Worm (Caenorhabditis elegans): ENCODE results near the gene pals-17.
A peak's percentile ranks its signal among the peaks of the same experiment; 100 is the strongest.

pals-17 gene

ce11 chrIII:1424305-1424704 lies 32.7 kb upstream of the pals-17 start:
- TF ChIP-seq ets-7 (tag; optimal IDR thresholded peaks at IDR 0.05) (peak; percentile 31), flt-1 (GFP tag; IDR thresholded peaks at IDR 0.05) (peak; percentile 68), sea-1 (GFP tag; conservative IDR thresholded peaks at IDR 0.05) (peak; percentile 70), ceh-13 (GFP tag; optimal IDR thresholded peaks at IDR 0.05) (peak; percentile 30), aly-1 (tag; optimal IDR thresholded peaks at IDR 0.05) (peak; percentile 65), tbx-37 (GFP tag; conservative IDR thresholded peaks at IDR 0.05) (peak; percentile 68), pes-1 (GFP tag; IDR thresholded peaks at IDR 0.05) (peak; percentile 74), tbx-11 (GFP tag; IDR thresholded peaks at IDR 0.05) (peak; percentile 71), tra-4 (tag; optimal IDR thresholded peaks at IDR 0.05) (no peak), ceh-36 (tag; optimal IDR thresholded peaks at IDR 0.05) (peak; percentile 51), hnd-1 (tag; optimal IDR thresholded peaks at IDR 0.05) (peak; percentile 42), ama-1 (optimal IDR thresholded peaks at IDR 0.05) (no peak), hmbx-1 (tag; optimal IDR thresholded peaks at IDR 0.05) (no peak), hmg-4 (GFP tag; optimal IDR thresholded peaks at IDR 0.05) (peak; percentile 17), B0310.2 (tag; optimal IDR thresholded peaks at IDR 0.05) (peak; percentile 55), scrt-1 (GFP tag; IDR thresholded peaks at IDR 0.05) (peak; percentile 79), F13C5.2 (tag; optimal IDR thresholded peaks at IDR 0.05) (peak; percentile 58)

DNA sequence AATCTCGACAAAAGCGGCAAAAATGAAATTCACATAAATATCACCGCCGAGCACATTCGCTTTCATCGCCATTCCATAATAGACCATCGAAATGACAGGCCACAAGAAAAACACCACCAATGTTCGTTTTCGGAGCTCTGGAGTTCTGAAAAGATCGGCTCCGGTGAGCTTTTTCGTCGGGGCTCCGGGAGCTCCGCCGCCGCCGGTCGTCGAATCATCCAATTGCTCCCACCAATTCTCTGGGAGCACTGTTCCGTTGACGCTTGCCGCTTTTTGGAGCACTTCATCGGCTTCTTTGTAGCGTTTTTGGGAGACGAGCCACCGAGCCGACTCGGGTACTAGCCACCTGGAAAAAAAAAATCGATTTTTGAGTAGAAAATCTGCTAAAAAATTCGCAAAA lies 29.8 kb upstream of the pals-17 start:
- TF ChIP-seq B0310.2 (tag; optimal IDR thresholded peaks at IDR 0.05) (no peak), hnd-1 (tag; optimal IDR thresholded peaks at IDR 0.05) (no peak), flt-1 (GFP tag; IDR thresholded peaks at IDR 0.05) (no peak), ceh-13 (GFP tag; optimal IDR thresholded peaks at IDR 0.05) (no peak), F13C5.2 (tag; optimal IDR thresholded peaks at IDR 0.05) (no peak), scrt-1 (GFP tag; IDR thresholded peaks at IDR 0.05) (no peak)

DNA sequence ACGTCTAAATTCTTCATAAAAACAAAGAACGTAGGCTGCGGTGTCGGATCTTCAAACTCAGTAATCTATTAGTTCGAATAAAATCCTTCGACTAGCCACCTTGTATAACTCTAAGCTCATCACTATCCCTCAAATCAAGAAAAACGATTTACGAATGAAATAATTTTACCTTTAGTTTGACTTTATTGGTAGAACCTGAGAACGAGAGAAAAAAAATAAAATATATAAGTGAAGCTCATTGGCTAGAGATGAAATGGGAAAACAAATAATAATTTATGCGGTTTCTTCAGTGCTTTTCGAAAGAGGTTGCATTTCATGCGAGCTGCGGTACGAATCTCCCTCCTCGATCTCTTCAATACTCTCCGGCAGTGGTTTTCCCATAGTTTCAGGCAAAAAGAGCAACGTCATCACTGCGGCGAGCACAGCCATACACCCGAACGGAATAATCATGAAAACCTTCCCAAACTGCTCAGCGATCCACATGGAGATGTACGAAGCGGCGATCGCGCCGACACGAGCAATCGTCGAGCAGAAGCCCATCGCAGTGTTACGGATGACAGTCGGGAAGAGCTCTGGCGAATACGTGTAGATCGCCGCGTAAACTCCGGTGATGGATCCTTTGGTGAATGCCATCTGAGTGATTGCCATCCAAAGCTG lies 28.2 kb upstream of the pals-17 start:
- peak; percentile 69 for TF ChIP-seq tra-4 (tag; optimal IDR thresholded peaks at IDR 0.05)
- TF ChIP-seq scrt-1 (GFP tag; IDR thresholded peaks at IDR 0.05) = no peak
- TF ChIP-seq hmbx-1 (tag; optimal IDR thresholded peaks at IDR 0.05) = no peak
- no peak for TF ChIP-seq F13C5.2 (tag; optimal IDR thresholded peaks at IDR 0.05)
- no peak for TF ChIP-seq hnd-1 (tag; optimal IDR thresholded peaks at IDR 0.05)
- no peak for TF ChIP-seq ceh-13 (GFP tag; optimal IDR thresholded peaks at IDR 0.05)
- no peak for TF ChIP-seq flt-1 (GFP tag; IDR thresholded peaks at IDR 0.05)
- TF ChIP-seq aly-1 (tag; optimal IDR thresholded peaks at IDR 0.05) = no peak
- no peak for TF ChIP-seq tbx-11 (GFP tag; IDR thresholded peaks at IDR 0.05)
- no peak for TF ChIP-seq tbx-37 (GFP tag; conservative IDR thresholded peaks at IDR 0.05)
- no peak for TF ChIP-seq pes-1 (GFP tag; IDR thresholded peaks at IDR 0.05)
- no peak for TF ChIP-seq ets-7 (tag; optimal IDR thresholded peaks at IDR 0.05)
- no peak for TF ChIP-seq B0310.2 (tag; optimal IDR thresholded peaks at IDR 0.05)
- peak; percentile 29 for TF ChIP-seq hmg-4 (GFP tag; optimal IDR thresholded peaks at IDR 0.05)

DNA sequence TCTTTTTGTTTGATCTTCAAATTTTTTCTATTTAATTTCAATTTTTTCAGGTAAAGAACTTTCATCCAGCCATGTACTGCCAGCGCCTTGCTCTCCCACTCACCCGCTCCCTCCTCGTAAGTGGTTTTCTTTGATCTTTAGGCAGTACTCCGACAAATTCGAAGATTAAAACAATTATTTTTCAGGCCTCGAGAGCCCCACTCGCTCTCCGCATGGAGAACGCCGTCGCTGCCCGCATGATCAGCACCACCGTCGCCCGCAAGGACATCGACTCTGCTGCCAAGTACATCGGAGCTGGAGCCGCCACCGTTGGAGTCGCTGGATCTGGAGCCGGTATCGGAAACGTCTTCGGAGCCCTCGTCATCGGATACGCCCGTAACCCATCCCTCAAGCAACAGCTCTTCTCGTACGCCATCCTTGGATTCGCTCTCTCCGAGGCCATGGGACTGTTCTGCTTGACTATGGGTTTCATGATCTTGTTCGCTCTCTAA lies 27.5 kb upstream of the pals-17 start, which contains the start of gene Y82E9BR.3:
Y82E9BR.3 (plus strand) TSS at position 51 of the 491 bp plus-strand sequence.
- TF ChIP-seq hmbx-1 (tag; optimal IDR thresholded peaks at IDR 0.05) (no peak), tbx-11 (GFP tag; IDR thresholded peaks at IDR 0.05) (no peak), flt-1 (GFP tag; IDR thresholded peaks at IDR 0.05) (no peak), aly-1 (tag; optimal IDR thresholded peaks at IDR 0.05) (no peak), hmg-4 (GFP tag; optimal IDR thresholded peaks at IDR 0.05) (no peak), tra-4 (tag; optimal IDR thresholded peaks at IDR 0.05) (no peak)

DNA sequence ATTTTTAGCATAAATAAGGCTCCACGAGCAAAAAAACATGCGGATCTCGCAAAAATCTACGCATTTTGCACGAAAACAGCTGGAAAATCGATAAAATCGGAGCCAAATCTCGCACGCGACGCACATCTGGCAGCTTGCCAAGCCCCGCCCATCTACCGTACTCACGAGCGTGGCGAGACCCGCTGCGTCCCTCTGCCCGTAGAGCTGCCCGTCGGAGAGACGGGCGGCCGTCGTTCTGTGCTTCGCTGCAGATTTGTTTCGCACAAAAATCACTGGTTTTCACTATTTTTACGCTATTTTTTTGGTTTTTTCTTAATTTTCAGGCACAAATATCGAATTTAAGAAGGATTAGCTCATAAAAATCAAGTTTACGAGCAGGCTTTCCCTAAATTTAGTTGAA lies 27.1 kb upstream of the pals-17 start:
- TF ChIP-seq hmbx-1 (tag; optimal IDR thresholded peaks at IDR 0.05) (no peak), tbx-37 (GFP tag; conservative IDR thresholded peaks at IDR 0.05) (0 out of 2 replicates have a peak, but pooled peaks have one; percentile 16), ceh-36 (tag; optimal IDR thresholded peaks at IDR 0.05) (no peak), ceh-13 (GFP tag; optimal IDR thresholded peaks at IDR 0.05) (no peak), aly-1 (tag; optimal IDR thresholded peaks at IDR 0.05) (no peak), sea-1 (GFP tag; conservative IDR thresholded peaks at IDR 0.05) (0 out of 2 replicates have a peak, but pooled peaks have one; percentile 35), F13C5.2 (tag; optimal IDR thresholded peaks at IDR 0.05) (peak; percentile 53), hmg-4 (GFP tag; optimal IDR thresholded peaks at IDR 0.05) (no peak), scrt-1 (GFP tag; IDR thresholded peaks at IDR 0.05) (no peak), hnd-1 (tag; optimal IDR thresholded peaks at IDR 0.05) (no peak), tra-4 (tag; optimal IDR thresholded peaks at IDR 0.05) (no peak), ama-1 (optimal IDR thresholded peaks at IDR 0.05) (no peak), pes-1 (GFP tag; IDR thresholded peaks at IDR 0.05) (0 out of 2 replicates have a peak, but pooled peaks have one; percentile 19), flt-1 (GFP tag; IDR thresholded peaks at IDR 0.05) (no peak), ets-7 (tag; optimal IDR thresholded peaks at IDR 0.05) (no peak)

ce11 chrIII:1417090-1417489 lies 25.4 kb upstream of the pals-17 start, which contains the start of gene elc-1:
Gene elc-1, minus strand, starts transcription at chrIII:1417190.
- TF ChIP-seq ama-1 (optimal IDR thresholded peaks at IDR 0.05) = no peak
- no peak for TF ChIP-seq tra-4 (tag; optimal IDR thresholded peaks at IDR 0.05)
- no peak for TF ChIP-seq flt-1 (GFP tag; IDR thresholded peaks at IDR 0.05)
- TF ChIP-seq ets-7 (tag; optimal IDR thresholded peaks at IDR 0.05) = no peak
- no peak for TF ChIP-seq hmbx-1 (tag; optimal IDR thresholded peaks at IDR 0.05)
- TF ChIP-seq hmg-4 (GFP tag; optimal IDR thresholded peaks at IDR 0.05) = no peak

ce11 chrIII:1416571-1416970 lies 24.9 kb upstream of the pals-17 start:
- TF ChIP-seq ceh-36 (tag; optimal IDR thresholded peaks at IDR 0.05) (no peak), ceh-13 (GFP tag; optimal IDR thresholded peaks at IDR 0.05) (no peak), F13C5.2 (tag; optimal IDR thresholded peaks at IDR 0.05) (no peak), tbx-37 (GFP tag; conservative IDR thresholded peaks at IDR 0.05) (no peak), tbx-11 (GFP tag; IDR thresholded peaks at IDR 0.05) (no peak), aly-1 (tag; optimal IDR thresholded peaks at IDR 0.05) (no peak), sea-1 (GFP tag; conservative IDR thresholded peaks at IDR 0.05) (no peak), B0310.2 (tag; optimal IDR thresholded peaks at IDR 0.05) (no peak), flt-1 (GFP tag; IDR thresholded peaks at IDR 0.05) (no peak), hmbx-1 (tag; optimal IDR thresholded peaks at IDR 0.05) (no peak)
